Fruit fly (Drosophila melanogaster): ENCODE data around the gene CG16800.

CG16800 gene

dm6 chr2L:12974045-12974539 lies 7.7 kb downstream of the CG16800 start, which contains the start of gene Vha68-2 (continued):
- 0 out of 3 replicates have a peak, but pooled peaks have one; percentile 26 for TF ChIP-seq zen2 (GFP tag; IDR thresholded peaks at IDR 0.05; ENCODE audit: partially characterized antibody)
- TF ChIP-seq oc (tag; optimal IDR thresholded peaks at IDR 0.05), result peak; percentile 45
- peak; percentile 20 for TF ChIP-seq ems (GFP tag; optimal IDR thresholded peaks at IDR 0.05)
- no peak for TF ChIP-seq aop (GFP tag; IDR thresholded peaks at IDR 0.05)
- peak; percentile 32 for TF ChIP-seq Nf-YB (GFP tag; optimal IDR thresholded peaks at IDR 0.05)
- TF ChIP-seq cad (GFP tag; optimal IDR thresholded peaks at IDR 0.05), result no peak
- no peak for TF ChIP-seq Gug (GFP tag; IDR thresholded peaks at IDR 0.05)
- no peak for TF ChIP-seq al (GFP tag; IDR thresholded peaks at IDR 0.05)
- TF ChIP-seq CG11723 (GFP tag; optimal IDR thresholded peaks at IDR 0.05), result peak; percentile 55
- peak; percentile 75 for TF ChIP-seq schlank (tag; optimal IDR thresholded peaks at IDR 0.05)
- peak; percentile 71 for TF ChIP-seq hb (GFP tag; IDR thresholded peaks at IDR 0.05; ENCODE audit: partially characterized antibody)
- TF ChIP-seq emc (GFP tag; optimal IDR thresholded peaks at IDR 0.05), result no peak
- no peak for TF ChIP-seq sr (GFP tag; IDR thresholded peaks at IDR 0.05)
- no peak for TF ChIP-seq hbn (GFP tag; IDR thresholded peaks at IDR 0.05; ENCODE audit: partially characterized antibody)
- TF ChIP-seq unc-4 (GFP tag; IDR thresholded peaks at IDR 0.05; ENCODE audit: partially characterized antibody), result 0 out of 2 replicates have a peak, but pooled peaks have one; percentile 33
- TF ChIP-seq nau (GFP tag; optimal IDR thresholded peaks at IDR 0.05), result no peak
- TF ChIP-seq Fer1 (GFP tag; optimal IDR thresholded peaks at IDR 0.05), result no peak
- no peak for TF ChIP-seq CG15696 (tag; optimal IDR thresholded peaks at IDR 0.05)
- TF ChIP-seq CG6813 (GFP tag; optimal IDR thresholded peaks at IDR 0.05), result no peak
- peak; percentile 71 for TF ChIP-seq CG3847 (GFP tag; IDR thresholded peaks at IDR 0.05)
- no peak for TF ChIP-seq cg (GFP tag; optimal IDR thresholded peaks at IDR 0.05)
- TF ChIP-seq CG4404 (GFP tag; IDR thresholded peaks at IDR 0.05), result no peak
- peak; percentile 20; the same call in 1 of the 3 replicates for TF ChIP-seq CG14050 (GFP tag; IDR thresholded peaks at IDR 0.05)
- TF ChIP-seq sna (GFP tag; IDR thresholded peaks at IDR 0.05; ENCODE audit: partially characterized antibody), result peak; percentile 57; the same call in 1 of the 2 replicates
- TF ChIP-seq Usf (GFP tag; optimal IDR thresholded peaks at IDR 0.05), result no peak
- TF ChIP-seq CG2202 (tag; optimal IDR thresholded peaks at IDR 0.05), result no peak
- peak in 1 of 2 experiments; percentile 47 for TF ChIP-seq insv (GFP tag; optimal IDR thresholded peaks at IDR 0.05)
- no peak for TF ChIP-seq CG6175 (GFP tag; IDR thresholded peaks at IDR 0.05)
- peak; percentile 55 for TF ChIP-seq CG13424 (tag; optimal IDR thresholded peaks at IDR 0.05)
- peak; percentile 3 for TF ChIP-seq trh (GFP tag; optimal IDR thresholded peaks at IDR 0.05)
- TF ChIP-seq lmd (GFP tag; IDR thresholded peaks at IDR 0.05), result peak; percentile 59; the same call in 1 of the 2 replicates
- peak; percentile 55 for TF ChIP-seq org-1 (GFP tag; optimal IDR thresholded peaks at IDR 0.05)
- peak; percentile 14 for TF ChIP-seq repo (GFP tag; optimal IDR thresholded peaks at IDR 0.05)
- peak; percentile 52 for TF ChIP-seq Hey (tag; optimal IDR thresholded peaks at IDR 0.05)
- no peak for TF ChIP-seq Pdp1 (GFP tag; optimal IDR thresholded peaks at IDR 0.05)
- peak; percentile 26; the same call in 1 of the 2 replicates for TF ChIP-seq inv (GFP tag; IDR thresholded peaks at IDR 0.05; ENCODE audit: partially characterized antibody)
- no peak for TF ChIP-seq Meics (GFP tag; optimal IDR thresholded peaks at IDR 0.05)
- peak; percentile 24 for TF ChIP-seq gem (tag; optimal IDR thresholded peaks at IDR 0.05)
- no peak for TF ChIP-seq CG11695 (GFP tag; IDR thresholded peaks at IDR 0.05)
- TF ChIP-seq MESR4 (GFP tag; optimal IDR thresholded peaks at IDR 0.05), result peak; percentile 18
- TF ChIP-seq psq (GFP tag; optimal IDR thresholded peaks at IDR 0.05), result peak; percentile 17
- peak; percentile 38 for TF ChIP-seq tx (GFP tag; optimal IDR thresholded peaks at IDR 0.05)
- peak; percentile 42 for TF ChIP-seq CG17568 (GFP tag; optimal IDR thresholded peaks at IDR 0.05)
- peak; percentile 59 for TF ChIP-seq CHES-1-like (GFP tag; optimal IDR thresholded peaks at IDR 0.05)
- TF ChIP-seq CG14965 (GFP tag; optimal IDR thresholded peaks at IDR 0.05; ENCODE audit: borderline replicate concordance), result no peak
- TF ChIP-seq CG9727 (GFP tag; optimal IDR thresholded peaks at IDR 0.05), result peak; percentile 11
- no peak for TF ChIP-seq CG17186 (GFP tag; optimal IDR thresholded peaks at IDR 0.05)
- no peak for TF ChIP-seq sima (GFP tag; optimal IDR thresholded peaks at IDR 0.05)
- no peak for TF ChIP-seq Sox100B (GFP tag; optimal IDR thresholded peaks at IDR 0.05)
